Fruit fly (Drosophila melanogaster) whole organism, wandering third instar larva: ENCODE results near the gene CG42792.

Experiments
- HLH106 ChIP-seq: fragments of 200-800 bp; optimal IDR thresholded peaks from 3 replicates; lab custom pipeline; 2019; ENCODE audit warnings: missing biosample characterization, mild to moderate bottlenecking, missing genetic modification characterization, moderate library complexity
- Hnf4 ChIP-seq: fragments of 200-800 bp; sonication (Bioruptor generic); optimal IDR thresholded peaks from 2 replicates; lab custom pipeline; 2016; ENCODE audit warnings: missing biosample characterization, mild to moderate bottlenecking, missing genetic modification characterization
- Hr83 ChIP-seq: fragments of 200-300 bp; sonication (Bioruptor generic); optimal IDR thresholded peaks from 2 replicates; lab custom pipeline; 2016; ENCODE audit warnings: missing biosample characterization, mild to moderate bottlenecking, missing genetic modification characterization, moderate library complexity; ENCODE audit not compliant: poor library complexity, severe bottlenecking
- N ChIP-seq: fragments of >200 bp; optimal IDR thresholded peaks from 2 replicates; lab custom pipeline; 2018; ENCODE audit warnings: missing biosample characterization, missing external identifiers, missing genetic modification characterization
- OdsH ChIP-seq: fragments of 200-800 bp; sonication (Bioruptor generic); optimal IDR thresholded peaks from 2 replicates; lab custom pipeline; 2016; ENCODE audit warnings: missing biosample characterization, mild to moderate bottlenecking, missing genetic modification characterization
- dmrt93B ChIP-seq: fragments of 200-800 bp; sonication (Bioruptor generic); optimal IDR thresholded peaks from 2 replicates; lab custom pipeline; 2018; ENCODE audit warnings: missing biosample characterization, mild to moderate bottlenecking, missing genetic modification characterization
- fru ChIP-seq: fragments of 200-800 bp; sonication (Bioruptor generic); optimal IDR thresholded peaks from 3 replicates; lab custom pipeline; 2016; ENCODE audit warnings: missing biosample characterization, mild to moderate bottlenecking, missing genetic modification characterization
- h ChIP-seq: fragments of 200-800 bp; sonication (Bioruptor generic); optimal IDR thresholded peaks from 3 replicates; lab custom pipeline; 2016; ENCODE audit warnings: missing biosample characterization, mild to moderate bottlenecking, missing genetic modification characterization
- lola ChIP-seq: fragments of >200 bp; optimal IDR thresholded peaks from 2 replicates; lab custom pipeline; 2017; ENCODE audit warnings: missing biosample characterization, missing genetic modification characterization
- pan ChIP-seq: fragments of >200 bp; optimal IDR thresholded peaks from 2 replicates; lab custom pipeline; 2017
- psq ChIP-seq: fragments of 200-800 bp; sonication (Bioruptor generic); optimal IDR thresholded peaks from 3 replicates; lab custom pipeline; 2017; ENCODE audit warnings: missing biosample characterization, mild to moderate bottlenecking, missing genetic modification characterization, moderate library complexity
- rgr ChIP-seq: fragments of 200-800 bp; sonication (Bioruptor generic); optimal IDR thresholded peaks from 3 replicates; lab custom pipeline; 2016; ENCODE audit warnings: missing biosample characterization, mild to moderate bottlenecking, missing genetic modification characterization
- tai ChIP-seq: sonication (Bioruptor generic); optimal IDR thresholded peaks from 2 replicates; lab custom pipeline; 2016; ENCODE audit warnings: missing biosample characterization, missing genetic modification characterization

dm6 chr2L:15909277-15909674 is 44.0 kb upstream of the CG42792 start:
- TF ChIP-seq HLH106 (tag; lab: Kevin White, UChicago) (no peak), N (GFP tag; lab: Kevin White, UChicago) (no peak), OdsH (no peak), pan (no peak), h (GFP tag; lab: Kevin White, UChicago) (no peak), Hr83 (no peak), Hnf4 (GFP tag; lab: Kevin White, UChicago) (no peak), fru (GFP tag; lab: Kevin White, UChicago) (no peak), psq (no peak), rgr (no peak), lola (GFP tag; lab: Kevin White, UChicago) (no peak), tai (GFP tag; lab: Kevin White, UChicago) (no peak), dmrt93B (GFP tag; lab: Kevin White, UChicago) (no peak)
